Worm (Caenorhabditis elegans) whole organism, late embryonic: ENCODE data around the gene srbc-24.

ENCODE experiments used
- C08G9.2 ChIP-seq: sonication (generic microtip); optimal IDR thresholded peaks from 2 replicates; lab custom pipeline; 2016; ENCODE audit warnings: mild to moderate bottlenecking, missing genetic modification characterization, moderate library complexity, missing compliant biosample characterization
- F13H6.1 ChIP-seq: sonication (generic microtip); optimal IDR thresholded peaks from 2 replicates; lab custom pipeline; 2016; ENCODE audit warnings: missing genetic modification characterization, missing compliant biosample characterization
- K02D7.2 ChIP-seq: sonication (generic microtip); optimal IDR thresholded peaks from 2 replicates; lab custom pipeline; 2017; ENCODE audit warnings: mild to moderate bottlenecking, missing genetic modification characterization, missing compliant biosample characterization
- K09A11.1 ChIP-seq: sonication (generic microtip); optimal IDR thresholded peaks from 2 replicates; lab custom pipeline; 2017; ENCODE audit warnings: antibody characterized with exemption, mild to moderate bottlenecking, missing genetic modification characterization, missing compliant biosample characterization; ENCODE audit not compliant: insufficient read depth
- T23F11.4 ChIP-seq: fragments of 200-800 bp; sonication (Bioruptor generic); optimal IDR thresholded peaks from 2 replicates; lab custom pipeline; 2018; ENCODE audit warnings: mild to moderate bottlenecking, missing genetic modification characterization, missing compliant biosample characterization
- ahr-1 ChIP-seq: sonication (generic microtip); optimal IDR thresholded peaks from 2 replicates; lab custom pipeline; 2016; ENCODE audit warnings: missing genetic modification characterization, missing compliant biosample characterization
- ama-1 ChIP-seq: fragments of 150-350 bp; optimal IDR thresholded peaks from 2 replicates; lab custom pipeline; 2014
- ceh-14 ChIP-seq: sonication (generic microtip); optimal IDR thresholded peaks from 2 replicates; lab custom pipeline; 2016; ENCODE audit warnings: missing genotype, missing genetic modification characterization, missing compliant biosample characterization
- ceh-18 ChIP-seq: sonication (generic microtip); optimal IDR thresholded peaks from 2 replicates; lab custom pipeline; 2016; ENCODE audit warnings: missing genetic modification characterization, missing compliant biosample characterization
- ceh-19 ChIP-seq: fragments of 200-800 bp; sonication (Bioruptor generic); optimal IDR thresholded peaks from 2 replicates; lab custom pipeline; 2018; ENCODE audit warnings: mild to moderate bottlenecking, missing genetic modification characterization, missing compliant biosample characterization
- ceh-2 ChIP-seq: sonication (generic microtip); optimal IDR thresholded peaks from 2 replicates; lab custom pipeline; 2016; ENCODE audit warnings: missing genotype, missing genetic modification characterization, missing compliant biosample characterization
- ceh-22 ChIP-seq: sonication (generic microtip); optimal IDR thresholded peaks from 2 replicates; lab custom pipeline; 2017; ENCODE audit warnings: missing biosample characterization, missing genetic modification characterization
- ceh-30 ChIP-seq: fragments of 150-350 bp; optimal IDR thresholded peaks from 2 replicates; lab custom pipeline; 2014; ENCODE audit warnings: missing biosample characterization, missing genetic modification characterization
- ceh-31 ChIP-seq: sonication (generic microtip); optimal IDR thresholded peaks from 2 replicates; lab custom pipeline; 2016; ENCODE audit warnings: missing genetic modification characterization, missing compliant biosample characterization
- ceh-48 ChIP-seq: sonication (generic microtip); optimal IDR thresholded peaks from 2 replicates; lab custom pipeline; 2016; ENCODE audit warnings: missing genetic modification characterization, inconsistent platforms, missing compliant biosample characterization
- ceh-6 ChIP-seq: fragments of 200-800 bp; sonication (Bioruptor generic); optimal IDR thresholded peaks from 2 replicates; lab custom pipeline; 2018; ENCODE audit warnings: mild to moderate bottlenecking, missing genetic modification characterization, missing compliant biosample characterization
- che-1 ChIP-seq: sonication (generic microtip); optimal IDR thresholded peaks from 2 replicates; lab custom pipeline; 2016; ENCODE audit warnings: mild to moderate bottlenecking, missing genetic modification characterization, missing compliant biosample characterization
- elt-2 ChIP-seq: sonication (generic microtip); optimal IDR thresholded peaks from 2 replicates; lab custom pipeline; 2016; ENCODE audit warnings: missing genetic modification reagents, missing genetic modification characterization, missing compliant biosample characterization
- eyg-1 ChIP-seq: sonication (generic microtip); optimal IDR thresholded peaks from 2 replicates; lab custom pipeline; 2016; ENCODE audit warnings: missing genotype, missing genetic modification characterization, missing compliant biosample characterization
- fax-1 ChIP-seq: sonication (generic microtip); optimal IDR thresholded peaks from 2 replicates; lab custom pipeline; 2016; ENCODE audit warnings: missing genotype, missing genetic modification characterization, missing compliant biosample characterization
- fkh-6 ChIP-seq: sonication (generic microtip); optimal IDR thresholded peaks from 2 replicates; lab custom pipeline; 2016; ENCODE audit warnings: missing genetic modification characterization, missing compliant biosample characterization
- gmeb-2 ChIP-seq: sonication (generic microtip); optimal IDR thresholded peaks from 2 replicates; lab custom pipeline; 2016; ENCODE audit warnings: missing genetic modification characterization, inconsistent platforms, missing compliant biosample characterization
- hlh-30 ChIP-seq: sonication (generic microtip); optimal IDR thresholded peaks from 2 replicates; lab custom pipeline; 2017; ENCODE audit warnings: antibody characterized with exemption, missing genetic modification characterization, missing compliant biosample characterization; ENCODE audit not compliant: insufficient read depth
- hlh-6 ChIP-seq: sonication (generic microtip); optimal IDR thresholded peaks from 2 replicates; lab custom pipeline; 2016; ENCODE audit warnings: missing genotype, missing genetic modification characterization, missing compliant biosample characterization
- hlh-8 ChIP-seq: sonication (generic microtip); optimal IDR thresholded peaks from 2 replicates; lab custom pipeline; 2016; ENCODE audit warnings: missing genotype, missing genetic modification characterization, missing compliant biosample characterization
- lim-6 ChIP-seq: sonication (generic microtip); optimal IDR thresholded peaks from 2 replicates; lab custom pipeline; 2016; ENCODE audit warnings: missing genetic modification characterization, missing compliant biosample characterization
- lin-11 ChIP-seq: fragments of 200-800 bp; sonication (Bioruptor generic); optimal IDR thresholded peaks from 2 replicates; lab custom pipeline; 2018; ENCODE audit warnings: mild to moderate bottlenecking, missing genetic modification characterization, missing compliant biosample characterization
- madf-2 ChIP-seq: sonication (generic microtip); optimal IDR thresholded peaks from 2 replicates; lab custom pipeline; 2017; ENCODE audit warnings: missing genetic modification characterization, missing compliant biosample characterization
- nfya-1 ChIP-seq: sonication (generic microtip); optimal IDR thresholded peaks from 2 replicates; lab custom pipeline; 2017; ENCODE audit warnings: missing genetic modification characterization, mild to moderate bottlenecking, missing compliant biosample characterization, antibody characterized with exemption, moderate library complexity
- nhr-232 ChIP-seq: sonication (generic microtip); optimal IDR thresholded peaks from 2 replicates; lab custom pipeline; 2016; ENCODE audit warnings: missing genetic modification characterization, missing compliant biosample characterization
- odd-2 ChIP-seq: sonication (generic microtip); optimal IDR thresholded peaks from 2 replicates; lab custom pipeline; 2017; ENCODE audit warnings: antibody characterized with exemption, mild to moderate bottlenecking, missing genetic modification characterization, missing compliant biosample characterization
- pag-3 ChIP-seq: sonication (generic microtip); optimal IDR thresholded peaks from 2 replicates; lab custom pipeline; 2016; ENCODE audit warnings: missing compliant biosample characterization, missing genetic modification characterization, borderline replicate concordance
- pat-9 ChIP-seq: fragments of 200-800 bp; sonication (Bioruptor generic); optimal IDR thresholded peaks from 2 replicates; lab custom pipeline; 2018; ENCODE audit warnings: mild to moderate bottlenecking, missing genetic modification characterization, moderate library complexity, missing compliant biosample characterization
- pha-2 ChIP-seq: sonication (generic microtip); optimal IDR thresholded peaks from 2 replicates; lab custom pipeline; 2017; ENCODE audit warnings: mild to moderate bottlenecking, missing genetic modification characterization, missing compliant biosample characterization
- pha-4 ChIP-seq: fragments of 150-350 bp; optimal IDR thresholded peaks from 2 replicates; lab custom pipeline; 2018; ENCODE audit warnings: missing biosample characterization, missing genetic modification reagents, missing genetic modification characterization
- pqm-1 ChIP-seq: sonication (generic microtip); optimal IDR thresholded peaks from 2 replicates; lab custom pipeline; 2016; ENCODE audit warnings: missing genetic modification characterization, missing compliant biosample characterization
- pros-1 ChIP-seq: fragments of 150-350 bp; optimal IDR thresholded peaks from 2 replicates; lab custom pipeline; 2014; ENCODE audit warnings: missing biosample characterization, missing genetic modification reagents, missing genetic modification characterization
- rnt-1 ChIP-seq: sonication (generic microtip); optimal IDR thresholded peaks from 2 replicates; lab custom pipeline; 2016; ENCODE audit warnings: missing genetic modification characterization, missing compliant biosample characterization
- sox-2 ChIP-seq: fragments of 200-800 bp; sonication (Bioruptor generic); IDR thresholded peaks from 2 replicates; pipeline ENCODE4 v1.3.6; 2022; ENCODE audit warnings: missing genetic modification reagents, missing genetic modification characterization, missing compliant biosample characterization
- sox-4 ChIP-seq: sonication (generic microtip); optimal IDR thresholded peaks from 2 replicates; lab custom pipeline; 2017; ENCODE audit warnings: mild to moderate bottlenecking, missing genetic modification characterization, inconsistent platforms, missing compliant biosample characterization
- syd-9 ChIP-seq: sonication (generic microtip); optimal IDR thresholded peaks from 2 replicates; lab custom pipeline; 2016; ENCODE audit warnings: mild to moderate bottlenecking, missing genetic modification characterization, moderate library complexity, missing compliant biosample characterization
- tbx-2 ChIP-seq: sonication (generic microtip); optimal IDR thresholded peaks from 2 replicates; lab custom pipeline; 2016; ENCODE audit warnings: missing genetic modification characterization, missing compliant biosample characterization
- tbx-7 ChIP-seq: sonication (generic microtip); optimal IDR thresholded peaks from 2 replicates; lab custom pipeline; 2016; ENCODE audit warnings: missing genotype, missing genetic modification characterization, missing compliant biosample characterization
- unc-3 ChIP-seq, 2 experiments: fragments of 200-800 bp in 1 of 2; sonication (Bioruptor generic) in 1 of 2; sonication (generic microtip) in 1 of 2; conservative IDR thresholded peaks in 1 of 2; optimal IDR thresholded peaks in 1 of 2; 2 replicates each; pipeline versions ENCODE4 v1.3.6 to Lab custom; 2016 to 2022; ENCODE audit warnings: missing compliant biosample characterization in 2 of 2, missing genetic modification characterization in 2 of 2, missing genetic modification reagents in 1 of 2
- unc-42 ChIP-seq: sonication (generic microtip); optimal IDR thresholded peaks from 2 replicates; lab custom pipeline; 2016; ENCODE audit warnings: missing genotype, missing genetic modification characterization, missing compliant biosample characterization
- unc-55 ChIP-seq: sonication (generic microtip); optimal IDR thresholded peaks from 2 replicates; lab custom pipeline; 2017; ENCODE audit warnings: missing biosample characterization, missing genetic modification reagents, missing genetic modification characterization
- unc-86 ChIP-seq: sonication (generic microtip); optimal IDR thresholded peaks from 2 replicates; lab custom pipeline; 2016; ENCODE audit warnings: missing genetic modification characterization, missing compliant biosample characterization
- zip-5 ChIP-seq: sonication (generic microtip); optimal IDR thresholded peaks from 2 replicates; lab custom pipeline; 2016; ENCODE audit warnings: missing genetic modification characterization, missing compliant biosample characterization
- ztf-16 ChIP-seq: sonication (generic microtip); optimal IDR thresholded peaks from 2 replicates; lab custom pipeline; 2017; ENCODE audit warnings: missing genetic modification characterization, missing compliant biosample characterization

srbc-24 gene

DNA sequence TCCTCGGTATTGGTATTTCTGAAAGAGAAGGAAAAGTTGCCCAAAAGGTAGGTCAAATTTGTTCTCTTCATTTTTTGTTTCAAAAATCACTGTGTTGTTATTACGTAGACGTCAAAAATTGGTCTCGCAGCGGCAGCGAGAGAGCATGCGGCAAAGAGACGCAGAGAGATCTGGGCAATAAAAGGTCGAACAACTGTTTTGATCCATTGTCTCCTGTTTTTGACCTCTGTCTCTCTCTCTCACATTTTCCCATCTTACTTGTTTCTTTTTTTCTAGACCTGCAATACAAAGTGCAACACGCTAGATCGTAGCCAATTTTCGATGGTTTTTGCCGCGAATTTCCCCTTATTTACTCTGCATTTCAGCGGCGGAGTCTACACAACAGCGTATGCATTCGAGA lies 25.0 kb upstream of the srbc-24 start:
- TF ChIP-seq ztf-16 (tag; lab: Kevin White, UChicago) (no peak), unc-3 (GFP tag; conservative IDR thresholded peaks at IDR 0.05; lab: Robert Waterston, UW) (no peak), unc-3 (tag; optimal IDR thresholded peaks at IDR 0.05; lab: Kevin White, UChicago) (no peak), pat-9 (no peak), tbx-2 (tag; lab: Kevin White, UChicago) (no peak), ceh-22 (tag; lab: Kevin White, UChicago) (no peak), pha-4 (no peak), ceh-6 (no peak), K09A11.1 (tag; lab: Kevin White, UChicago) (no peak), eyg-1 (tag; lab: Kevin White, UChicago) (no peak), ama-1 (no peak), ahr-1 (tag; lab: Kevin White, UChicago) (no peak), unc-42 (tag; lab: Kevin White, UChicago) (no peak), hlh-6 (tag; lab: Kevin White, UChicago) (no peak), ceh-19 (GFP tag; lab: Kevin White, UChicago) (no peak), ceh-2 (tag; lab: Kevin White, UChicago) (no peak)

DNA sequence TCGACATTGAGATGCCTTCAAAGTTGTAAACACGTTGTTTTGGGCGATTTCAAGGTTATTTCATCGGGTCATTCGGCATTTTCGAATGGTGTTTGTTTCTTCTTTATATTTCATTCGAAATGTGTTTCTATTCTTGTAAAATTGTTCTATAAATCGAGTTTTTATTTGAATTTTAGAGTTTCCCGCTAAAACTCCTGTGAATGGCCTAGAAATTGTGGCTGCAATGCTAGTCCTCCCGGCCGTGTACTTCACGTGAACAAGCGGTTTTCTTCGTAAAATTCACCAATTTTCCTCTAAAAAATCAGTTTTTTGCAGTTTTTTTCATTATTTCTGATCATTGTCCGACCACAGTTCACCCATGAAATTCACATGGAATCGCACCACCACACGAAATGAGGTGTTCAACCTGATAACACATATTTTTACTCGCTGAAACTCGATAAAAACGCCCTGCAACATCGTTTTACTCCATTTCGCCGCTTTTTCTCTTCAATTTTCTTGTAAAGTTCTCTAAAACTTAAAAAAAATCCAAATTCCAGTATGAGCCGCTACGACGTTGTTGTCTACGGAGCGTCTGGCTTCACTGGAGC lies 24.5 kb upstream of the srbc-24 start, which contains the start of gene ldp-1:
Gene ldp-1 (plus strand): TSS at position 540 of the 590 bp plus-strand sequence.
- TF ChIP-seq rnt-1 (peak; percentile 39), C08G9.2 (tag; lab: Kevin White, UChicago) (peak; percentile 92), lin-11 (tag; lab: Kevin White, UChicago) (no peak), unc-55 (GFP tag; lab: Kevin White, UChicago) (no peak), unc-86 (tag; lab: Kevin White, UChicago) (no peak), pat-9 (no peak), ceh-6 (no peak), zip-5 (tag; lab: Kevin White, UChicago) (peak; percentile 48), fkh-6 (tag; lab: Kevin White, UChicago) (no peak), elt-2 (no peak), ztf-16 (tag; lab: Kevin White, UChicago) (no peak), ceh-2 (tag; lab: Kevin White, UChicago) (peak; percentile 76), ceh-31 (peak; percentile 89), T23F11.4 (GFP tag; lab: Kevin White, UChicago) (no peak), pag-3 (tag; lab: Kevin White, UChicago) (no peak), ceh-30 (tag; lab: Kevin White, UChicago) (no peak), ceh-18 (no peak), ama-1 (no peak), hlh-8 (tag; lab: Kevin White, UChicago) (peak; percentile 3), pha-2 (no peak), pha-4 (no peak), syd-9 (tag; lab: Kevin White, UChicago) (no peak), K02D7.2 (tag; lab: Kevin White, UChicago) (no peak), ceh-19 (GFP tag; lab: Kevin White, UChicago) (no peak), odd-2 (tag; lab: Kevin White, UChicago) (no peak), F13H6.1 (no peak), hlh-6 (tag; lab: Kevin White, UChicago) (no peak), sox-4 (no peak), gmeb-2 (no peak), fax-1 (tag; lab: Kevin White, UChicago) (peak; percentile 55), nhr-232 (no peak), madf-2 (tag; lab: Kevin White, UChicago) (no peak), ceh-14 (tag; lab: Kevin White, UChicago) (peak; percentile 7), lim-6 (tag; lab: Kevin White, UChicago) (no peak), tbx-7 (tag; lab: Kevin White, UChicago) (peak; percentile 76), che-1 (tag; lab: Kevin White, UChicago) (no peak), K09A11.1 (tag; lab: Kevin White, UChicago) (no peak), unc-42 (tag; lab: Kevin White, UChicago) (peak; percentile 25), ceh-48 (no peak), sox-2 (GFP tag; lab: Robert Waterston, UW) (no peak), pqm-1 (no peak), ahr-1 (tag; lab: Kevin White, UChicago) (no peak), hlh-30 (tag; lab: Kevin White, UChicago) (no peak), nfya-1 (no peak), pros-1 (tag; lab: Kevin White, UChicago) (no peak)
